Worm (Caenorhabditis elegans) whole organism, L3 larva: Measurements from ENCODE around the gene C45G9.10.

ENCODE experiments used
- aly-2 ChIP-seq: fragments of 150-350 bp; optimal IDR thresholded peaks from 2 replicates; lab custom pipeline; 2014; ENCODE audit warnings: missing biosample characterization, missing genetic modification characterization
- egl-27 ChIP-seq: sonication (generic microtip); optimal IDR thresholded peaks from 4 replicates; lab custom pipeline; 2017; ENCODE audit warnings: missing biosample characterization, missing genetic modification reagents, missing genetic modification characterization
- nfya-1 ChIP-seq: sonication (generic microtip); optimal IDR thresholded peaks from 2 replicates; lab custom pipeline; 2017; ENCODE audit warnings: missing genetic modification characterization, mild to moderate bottlenecking, missing compliant biosample characterization, antibody characterized with exemption, moderate library complexity; ENCODE audit not compliant: insufficient read depth
- nhr-12 ChIP-seq: fragments of 150-350 bp; optimal IDR thresholded peaks from 2 replicates; lab custom pipeline; 2014; ENCODE audit warnings: missing biosample characterization, missing genetic modification characterization
- nhr-77 ChIP-seq: fragments of 150-350 bp; optimal IDR thresholded peaks from 2 replicates; lab custom pipeline; 2014; ENCODE audit warnings: missing biosample characterization, missing genetic modification characterization
- skn-1 ChIP-seq: fragments of 150-350 bp; optimal IDR thresholded peaks from 2 replicates; lab custom pipeline; 2014; ENCODE audit warnings: missing biosample characterization, missing genetic modification characterization
- tbx-2 ChIP-seq: sonication (generic microtip); optimal IDR thresholded peaks from 2 replicates; lab custom pipeline; 2016; ENCODE audit warnings: mild to moderate bottlenecking, missing genetic modification characterization, missing compliant biosample characterization
- unc-62 ChIP-seq: fragments of 150-350 bp; sonication (generic microtip); optimal IDR thresholded peaks from 4 replicates; lab custom pipeline; 2014; ENCODE audit warnings: missing biosample characterization, missing genetic modification reagents, missing genetic modification characterization
- zag-1 ChIP-seq: fragments of 150-350 bp; optimal IDR thresholded peaks from 2 replicates; lab custom pipeline; 2014; ENCODE audit warnings: missing biosample characterization, missing genetic modification characterization
- ztf-11 ChIP-seq: fragments of 150-350 bp; optimal IDR thresholded peaks from 2 replicates; lab custom pipeline; 2014; ENCODE audit warnings: missing biosample characterization, missing genetic modification characterization

ce11 chrIII:5006881-5007280 is 54.8 kb downstream of the C45G9.10 start, which contains the start of gene R144.12:
- no peak for TF ChIP-seq ztf-11 (tag; lab: Kevin White, UChicago)
- TF ChIP-seq tbx-2 (tag; lab: Kevin White, UChicago), result no peak
- TF ChIP-seq egl-27, result no peak
- TF ChIP-seq unc-62 (GFP tag; lab: Kevin White, UChicago), result no peak
- TF ChIP-seq nhr-12 (tag; lab: Kevin White, UChicago), result no peak
- TF ChIP-seq skn-1, result no peak
- TF ChIP-seq zag-1 (tag; lab: Kevin White, UChicago), result no peak
- no peak for TF ChIP-seq nhr-77 (tag; lab: Kevin White, UChicago)
- no peak for TF ChIP-seq aly-2 (tag; lab: Kevin White, UChicago)
- no peak for TF ChIP-seq nfya-1 (tag; lab: Kevin White, UChicago)
